Worm (Caenorhabditis elegans) whole organism, L3 larva: ENCODE measurements around the gene F56C3.9.

Experiments used
- ceh-28 ChIP-seq: fragments of 150-350 bp; optimal IDR thresholded peaks from 2 replicates; lab custom pipeline; 2014; ENCODE audit warnings: missing biosample characterization, missing genetic modification reagents, missing genetic modification characterization
- nhr-11 ChIP-seq: fragments of 150-350 bp; optimal IDR thresholded peaks from 2 replicates; lab custom pipeline; 2014; ENCODE audit warnings: missing biosample characterization, missing genetic modification characterization
- nhr-28 ChIP-seq: fragments of 150-350 bp; optimal IDR thresholded peaks from 2 replicates; lab custom pipeline; 2014; ENCODE audit warnings: missing biosample characterization, missing genetic modification characterization
- ztf-11 ChIP-seq: fragments of 150-350 bp; optimal IDR thresholded peaks from 2 replicates; lab custom pipeline; 2014; ENCODE audit warnings: missing biosample characterization, missing genetic modification characterization
- ztf-4 ChIP-seq: fragments of 150-350 bp; optimal IDR thresholded peaks from 2 replicates; lab custom pipeline; 2014; ENCODE audit warnings: missing biosample characterization, missing genetic modification characterization

DNA sequence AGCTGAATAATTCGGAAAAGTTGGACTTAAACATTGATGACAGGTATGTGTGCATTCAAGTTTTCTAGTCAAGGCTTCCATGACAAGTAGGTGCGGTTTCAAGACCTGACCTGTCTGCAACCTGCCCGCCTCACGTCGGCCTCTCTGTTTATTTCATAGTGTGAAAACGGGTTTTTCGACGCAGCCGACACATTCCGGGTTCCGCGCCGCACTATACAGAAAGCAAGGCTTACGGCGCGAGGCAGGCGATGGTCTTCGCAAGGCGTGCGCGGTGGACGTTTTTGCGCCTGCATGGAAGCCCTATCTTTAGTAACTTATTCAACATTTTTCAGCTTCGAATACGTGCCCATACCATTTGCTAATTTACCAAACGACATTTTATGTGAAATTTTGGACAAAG, 21.3 kb downstream of the F56C3.9 start:
- TF ChIP-seq ztf-11 (tag; lab: Kevin White, UChicago) (no peak), ceh-28 (tag; lab: Kevin White, UChicago) (no peak), nhr-11 (tag; lab: Kevin White, UChicago) (no peak), ztf-4 (tag; lab: Kevin White, UChicago) (no peak), nhr-28 (tag; lab: Kevin White, UChicago) (no peak)
